Worm (Caenorhabditis elegans) whole organism, L1 larva: ENCODE measurements around the gene sqv-8.
A peak's percentile ranks its signal among the peaks of the same experiment; 100 is the strongest.

Experiments used
- C04F5.9 ChIP-seq: sonication (generic microtip); optimal IDR thresholded peaks from 2 replicates; lab custom pipeline; 2016; ENCODE audit warnings: missing genetic modification characterization, missing compliant biosample characterization
- C16A3.4 ChIP-seq: fragments of 150-350 bp; optimal IDR thresholded peaks from 2 replicates; lab custom pipeline; 2014; ENCODE audit warnings: missing biosample characterization, missing genetic modification characterization
- C34B4.2 ChIP-seq: sonication (generic microtip); optimal IDR thresholded peaks from 2 replicates; lab custom pipeline; 2017; ENCODE audit warnings: mild to moderate bottlenecking, missing genetic modification characterization, missing compliant biosample characterization
- F16B12.6 ChIP-seq: fragments of 150-350 bp; optimal IDR thresholded peaks from 2 replicates; lab custom pipeline; 2014; ENCODE audit warnings: missing biosample characterization, missing genetic modification characterization
- aha-1 ChIP-seq: fragments of 150-350 bp; optimal IDR thresholded peaks from 2 replicates; lab custom pipeline; 2014; ENCODE audit warnings: missing biosample characterization, missing genetic modification characterization
- alr-1 ChIP-seq: fragments of 200-800 bp; sonication (Bioruptor generic); optimal IDR thresholded peaks from 2 replicates; lab custom pipeline; 2018; ENCODE audit warnings: borderline replicate concordance, mild to moderate bottlenecking, missing genetic modification characterization, missing compliant biosample characterization
- ama-1 ChIP-seq: fragments of 150-350 bp; optimal IDR thresholded peaks from 2 replicates; lab custom pipeline; 2014
- ceh-90 ChIP-seq: sonication (generic microtip); optimal IDR thresholded peaks from 2 replicates; lab custom pipeline; 2016; ENCODE audit warnings: missing genetic modification characterization, missing compliant biosample characterization
- dpl-1 ChIP-seq, 3 experiments: fragments of 150-350 bp in 2 of 3; sonication (generic microtip) in 1 of 3; optimal IDR thresholded peaks; 2 replicates each; lab custom pipeline; 2014 to 2017; ENCODE audit warnings: missing biosample characterization in 3 of 3, missing genetic modification characterization in 3 of 3, missing genetic modification reagents in 3 of 3
- dsc-1 ChIP-seq: sonication (generic microtip); optimal IDR thresholded peaks from 2 replicates; lab custom pipeline; 2016; ENCODE audit warnings: mild to moderate bottlenecking, missing genetic modification characterization, missing compliant biosample characterization
- efl-1 ChIP-seq, 4 experiments: fragments of 150-350 bp; optimal IDR thresholded peaks in 3 of 4; peaks in 1 of 4; 1 replicate in 1 of 4; 2 replicates in 3 of 4; lab custom pipeline; 2014; ENCODE audit warnings: missing biosample characterization in 2 of 4, missing genetic modification characterization in 2 of 4, missing genetic modification reagents in 2 of 4
- egl-13 ChIP-seq: sonication (generic microtip); optimal IDR thresholded peaks from 2 replicates; lab custom pipeline; 2016; ENCODE audit warnings: missing genotype, missing genetic modification reagents, missing genetic modification characterization, missing compliant biosample characterization
- elt-2 ChIP-seq: sonication (generic microtip); optimal IDR thresholded peaks from 2 replicates; lab custom pipeline; 2016; ENCODE audit warnings: missing genetic modification characterization, mild to moderate bottlenecking, inconsistent platforms, missing compliant biosample characterization, missing genetic modification reagents
- elt-3 ChIP-seq, 6 experiments: fragments of 150-350 bp in 1 of 6; sonication (generic microtip); optimal IDR thresholded peaks; 2 replicates each; lab custom pipeline; 2017 to 2018; ENCODE audit warnings: missing biosample characterization in 6 of 6, missing genetic modification characterization in 6 of 6, inconsistent platforms in 1 of 6
- ets-5 ChIP-seq: fragments of 200-800 bp; sonication (Bioruptor generic); IDR thresholded peaks from 2 replicates; pipeline ENCODE4 v1.3.6; 2022; ENCODE audit warnings: missing genetic modification characterization, missing compliant biosample characterization
- fkh-4 ChIP-seq: sonication (generic microtip); optimal IDR thresholded peaks from 2 replicates; lab custom pipeline; 2016; ENCODE audit warnings: missing compliant biosample characterization, missing genetic modification characterization, borderline replicate concordance
- fkh-8 ChIP-seq: sonication (generic microtip); optimal IDR thresholded peaks from 2 replicates; lab custom pipeline; 2016; ENCODE audit warnings: mild to moderate bottlenecking, missing genetic modification characterization, missing compliant biosample characterization
- grh-1 ChIP-seq: fragments of 200-800 bp; sonication (Bioruptor generic); IDR thresholded peaks from 2 replicates; pipeline ENCODE4 v1.3.6; 2022; ENCODE audit warnings: missing genetic modification reagents, missing genetic modification characterization, missing compliant biosample characterization
- hlh-4 ChIP-seq: sonication (generic microtip); optimal IDR thresholded peaks from 2 replicates; lab custom pipeline; 2016; ENCODE audit warnings: mild to moderate bottlenecking, missing genetic modification characterization, missing compliant biosample characterization
- isw-1 ChIP-seq: fragments of 200-800 bp; sonication (Bioruptor generic); IDR thresholded peaks from 2 replicates; pipeline ENCODE4 v1.3.6; 2022; ENCODE audit warnings: missing genetic modification characterization, missing compliant biosample characterization
- jun-1 ChIP-seq: fragments of 150-350 bp; optimal IDR thresholded peaks from 2 replicates; lab custom pipeline; 2014; ENCODE audit warnings: missing biosample characterization, missing genetic modification reagents, missing genetic modification characterization
- lin-13 ChIP-seq: fragments of 150-350 bp; optimal IDR thresholded peaks from 2 replicates; lab custom pipeline; 2014; ENCODE audit warnings: missing biosample characterization, missing genetic modification reagents, missing genetic modification characterization
- lin-15B ChIP-seq: fragments of 150-350 bp; sonication (generic microtip); optimal IDR thresholded peaks from 3 replicates; lab custom pipeline; 2014; ENCODE audit warnings: missing biosample characterization, missing genetic modification characterization
- lin-35 ChIP-seq, 2 experiments: fragments of 150-350 bp; optimal IDR thresholded peaks; 2 replicates each; lab custom pipeline; 2014; ENCODE audit warnings: missing biosample characterization in 2 of 2, missing genetic modification characterization in 2 of 2, missing genetic modification reagents in 2 of 2
- lin-39 ChIP-seq: fragments of 150-350 bp; optimal IDR thresholded peaks from 2 replicates; lab custom pipeline; 2014; ENCODE audit warnings: missing biosample characterization, missing genetic modification reagents, missing genetic modification characterization
- lsy-2 ChIP-seq, 2 experiments: fragments of 150-350 bp; optimal IDR thresholded peaks; 2 replicates each; lab custom pipeline; 2014; ENCODE audit warnings: missing biosample characterization in 2 of 2, missing genetic modification characterization in 2 of 2
- mdl-1 ChIP-seq, 2 experiments: fragments of 150-350 bp; optimal IDR thresholded peaks; 2 replicates each; lab custom pipeline; 2014 to 2017; ENCODE audit warnings: missing biosample characterization in 2 of 2, missing genetic modification characterization in 2 of 2, inconsistent platforms in 1 of 2
- nhr-11 ChIP-seq: fragments of 150-350 bp; optimal IDR thresholded peaks from 2 replicates; lab custom pipeline; 2014; ENCODE audit warnings: missing biosample characterization, missing genetic modification characterization
- nhr-19 ChIP-seq: fragments of 200-800 bp; sonication (Bioruptor generic); conservative IDR thresholded peaks from 2 replicates; pipeline ENCODE4 v1.3.6; 2022; ENCODE audit warnings: missing genetic modification characterization, missing compliant biosample characterization
- nhr-237 ChIP-seq: fragments of 150-350 bp; optimal IDR thresholded peaks from 2 replicates; lab custom pipeline; 2014; ENCODE audit warnings: missing biosample characterization, missing genetic modification characterization
- nhr-28 ChIP-seq: fragments of 150-350 bp; optimal IDR thresholded peaks from 2 replicates; lab custom pipeline; 2014; ENCODE audit warnings: missing biosample characterization, missing genetic modification characterization
- nhr-47 ChIP-seq: sonication (generic microtip); optimal IDR thresholded peaks from 2 replicates; lab custom pipeline; 2016; ENCODE audit warnings: mild to moderate bottlenecking, missing genetic modification characterization, moderate library complexity, missing compliant biosample characterization
- nhr-71 ChIP-seq: sonication (generic microtip); optimal IDR thresholded peaks from 2 replicates; lab custom pipeline; 2016; ENCODE audit warnings: mild to moderate bottlenecking, missing genetic modification characterization, moderate library complexity, missing compliant biosample characterization
- nhr-84 ChIP-seq: sonication (generic microtip); optimal IDR thresholded peaks from 2 replicates; lab custom pipeline; 2017; ENCODE audit warnings: missing biosample characterization, missing genetic modification characterization
- nhr-85 ChIP-seq: sonication (generic microtip); peaks from one replicate; lab custom pipeline; 2016; ENCODE audit warnings: missing genetic modification characterization, inconsistent platforms, missing compliant biosample characterization
- nhr-90 ChIP-seq: sonication (generic microtip); optimal IDR thresholded peaks from 2 replicates; lab custom pipeline; 2016; ENCODE audit warnings: mild to moderate bottlenecking, missing genetic modification characterization, missing compliant biosample characterization; ENCODE audit not compliant: poor library complexity
- pag-3 ChIP-seq: sonication (generic microtip); optimal IDR thresholded peaks from 2 replicates; lab custom pipeline; 2017; ENCODE audit warnings: missing genetic modification characterization, mild to moderate bottlenecking, missing compliant biosample characterization, antibody characterized with exemption, borderline replicate concordance; ENCODE audit not compliant: insufficient read depth
- pax-3 ChIP-seq: fragments of 200-800 bp; sonication (Bioruptor generic); optimal IDR thresholded peaks from 2 replicates; lab custom pipeline; 2018; ENCODE audit warnings: mild to moderate bottlenecking, missing genetic modification characterization, moderate library complexity, missing compliant biosample characterization
- rnt-1 ChIP-seq: sonication (generic microtip); optimal IDR thresholded peaks from 2 replicates; lab custom pipeline; 2016; ENCODE audit warnings: mild to moderate bottlenecking, missing genetic modification characterization, moderate library complexity, missing compliant biosample characterization
- skn-1 ChIP-seq: fragments of 150-350 bp; optimal IDR thresholded peaks from 2 replicates; lab custom pipeline; 2014; ENCODE audit warnings: missing biosample characterization, missing genetic modification characterization
- snpc-4 ChIP-seq: fragments of 150-350 bp; optimal IDR thresholded peaks from 2 replicates; lab custom pipeline; 2014; ENCODE audit warnings: missing biosample characterization, missing genetic modification characterization
- sox-4 ChIP-seq: sonication (generic microtip); optimal IDR thresholded peaks from 2 replicates; lab custom pipeline; 2016; ENCODE audit warnings: missing genetic modification characterization, missing compliant biosample characterization
- sptf-1 ChIP-seq: fragments of 150-350 bp; optimal IDR thresholded peaks from 2 replicates; lab custom pipeline; 2014; ENCODE audit warnings: missing biosample characterization, missing genetic modification characterization
- sup-37 ChIP-seq: fragments of 200-800 bp; sonication (Bioruptor generic); optimal IDR thresholded peaks from 2 replicates; lab custom pipeline; 2018; ENCODE audit warnings: mild to moderate bottlenecking, missing genetic modification characterization, missing compliant biosample characterization
- swsn-7 ChIP-seq: sonication (generic microtip); optimal IDR thresholded peaks from 2 replicates; lab custom pipeline; 2016; ENCODE audit warnings: missing genetic modification characterization, missing compliant biosample characterization
- tbx-2 ChIP-seq: sonication (generic microtip); optimal IDR thresholded peaks from 2 replicates; lab custom pipeline; 2016; ENCODE audit warnings: missing genetic modification characterization, missing compliant biosample characterization
- tlp-1 ChIP-seq: fragments of 150-350 bp; optimal IDR thresholded peaks from 2 replicates; lab custom pipeline; 2014; ENCODE audit warnings: missing biosample characterization, missing genetic modification characterization
- unc-130 ChIP-seq: fragments of 150-350 bp; optimal IDR thresholded peaks from 2 replicates; lab custom pipeline; 2017; ENCODE audit warnings: missing biosample characterization, missing genetic modification characterization, inconsistent platforms
- unc-62 ChIP-seq: fragments of 150-350 bp; optimal IDR thresholded peaks from 2 replicates; lab custom pipeline; 2014; ENCODE audit warnings: missing biosample characterization, missing genetic modification reagents, missing genetic modification characterization
- xbp-1 ChIP-seq: sonication (generic microtip); optimal IDR thresholded peaks from 2 replicates; lab custom pipeline; 2016; ENCODE audit warnings: missing genetic modification characterization, missing compliant biosample characterization
- zip-4 ChIP-seq: fragments of 200-800 bp; sonication (Bioruptor generic); optimal IDR thresholded peaks from 2 replicates; lab custom pipeline; 2018; ENCODE audit warnings: mild to moderate bottlenecking, missing genetic modification characterization, moderate library complexity, missing compliant biosample characterization
- ztf-11 ChIP-seq, 2 experiments: sonication (generic microtip); optimal IDR thresholded peaks; 2 replicates each; lab custom pipeline; 2016 to 2017; ENCODE audit warnings: missing genetic modification characterization in 2 of 2, missing biosample characterization in 1 of 2, missing compliant biosample characterization in 1 of 2

sqv-8 gene

ce11 chrII:9668959-9669358, 22.2 kb downstream of the sqv-8 start, which contains the start of gene taf-8:
TSS of gene taf-8 (plus strand) at chrII:9669318.
- TF ChIP-seq sup-37 (GFP tag; lab: Kevin White, UChicago) = no peak
- peak; percentile 8 for TF ChIP-seq egl-13
- TF ChIP-seq elt-3 (tag; optimal IDR thresholded peaks at IDR 0.05; lab: Kevin White, UChicago) = peak in 1 of 6 experiments; percentile 6
- TF ChIP-seq nhr-47 (tag; lab: Kevin White, UChicago) = peak; percentile 79
- TF ChIP-seq tbx-2 (tag; lab: Kevin White, UChicago) = peak; percentile 71
- peak; percentile 52 for TF ChIP-seq dsc-1 (tag; lab: Kevin White, UChicago)
- TF ChIP-seq lin-35 (GFP tag; optimal IDR thresholded peaks at IDR 0.05; lab: Kevin White, UChicago) = peak; percentile 72 to 73
- TF ChIP-seq ama-1 (lab: Kevin White, UChicago) = no peak
- TF ChIP-seq hlh-4 = no peak
- TF ChIP-seq C16A3.4 = peak; percentile 69
- no peak for TF ChIP-seq nhr-28 (tag; lab: Kevin White, UChicago)
- TF ChIP-seq nhr-19 (GFP tag; lab: Robert Waterston, UW) = peak; percentile 74
- TF ChIP-seq snpc-4 (tag; lab: Kevin White, UChicago) = peak; percentile 33
- no peak for TF ChIP-seq ets-5 (GFP tag; lab: Robert Waterston, UW)
- TF ChIP-seq sox-4 (tag; lab: Kevin White, UChicago) = no peak
- TF ChIP-seq lin-15B (tag; lab: Kevin White, UChicago) = peak; percentile 24
- TF ChIP-seq skn-1 = peak; percentile 13
- peak; percentile 16 for TF ChIP-seq ceh-90
- TF ChIP-seq zip-4 (GFP tag; lab: Kevin White, UChicago) = no peak
- peak; percentile 33 for TF ChIP-seq isw-1 (GFP tag; lab: Robert Waterston, UW)
- no peak for TF ChIP-seq tlp-1 (tag; lab: Kevin White, UChicago)
- TF ChIP-seq alr-1 (tag; lab: Kevin White, UChicago) = no peak
- TF ChIP-seq elt-2 (tag; lab: Kevin White, UChicago) = no peak
- TF ChIP-seq lin-13 (GFP tag; lab: Kevin White, UChicago) = peak; percentile 25
- TF ChIP-seq nhr-11 (tag; lab: Kevin White, UChicago) = peak; percentile 60
- peak; percentile 71 for TF ChIP-seq swsn-7
- TF ChIP-seq nhr-90 = peak; percentile 50
- peak; percentile 66 for TF ChIP-seq xbp-1 (tag; lab: Kevin White, UChicago)
- peak; percentile 23 for TF ChIP-seq unc-130
- peak; percentile 62 for TF ChIP-seq rnt-1 (tag; lab: Kevin White, UChicago)
- TF ChIP-seq nhr-84 (tag; lab: Kevin White, UChicago) = no peak
- peak; percentile 76 for TF ChIP-seq nhr-71 (tag; lab: Kevin White, UChicago)
- no peak for TF ChIP-seq pax-3 (tag; lab: Kevin White, UChicago)
- peak in 1 of 2 experiments; percentile 34 for TF ChIP-seq ztf-11 (tag; optimal IDR thresholded peaks at IDR 0.05; lab: Kevin White, UChicago)
- no peak for TF ChIP-seq C04F5.9 (tag; lab: Kevin White, UChicago)
- TF ChIP-seq C34B4.2 (tag; lab: Kevin White, UChicago) = no peak
- TF ChIP-seq pag-3 (tag; lab: Kevin White, UChicago) = no peak
- peak; percentile 54 for TF ChIP-seq fkh-8 (tag; lab: Kevin White, UChicago)
- no peak for TF ChIP-seq mdl-1 (tag; optimal IDR thresholded peaks at IDR 0.05; lab: Kevin White, UChicago)
- peak; percentile 84 for TF ChIP-seq nhr-85 (tag; lab: Kevin White, UChicago)
- peak; percentile 57 for TF ChIP-seq lin-39
- TF ChIP-seq aha-1 (tag; lab: Kevin White, UChicago) = no peak
- TF ChIP-seq efl-1 (optimal IDR thresholded peaks at IDR 0.05; lab: Kevin White, UChicago) = peak; percentile 60 to 76
- peak; percentile 65 to 97 for TF ChIP-seq efl-1 (GFP tag; optimal IDR thresholded peaks at IDR 0.05 in 1 of 2; lab: Kevin White, UChicago)
- peak; percentile 31 for TF ChIP-seq F16B12.6 (tag; lab: Kevin White, UChicago)
- TF ChIP-seq dpl-1 (GFP tag; optimal IDR thresholded peaks at IDR 0.05; lab: Kevin White, UChicago) = peak; percentile 41 to 70 (median 69)
- no peak for TF ChIP-seq sptf-1 (tag; lab: Kevin White, UChicago)
- TF ChIP-seq jun-1 (tag; lab: Kevin White, UChicago) = no peak
- TF ChIP-seq unc-62 (GFP tag; lab: Kevin White, UChicago) = no peak
- no peak for TF ChIP-seq fkh-4 (tag; lab: Kevin White, UChicago)
- no peak for TF ChIP-seq nhr-237
- TF ChIP-seq grh-1 (GFP tag; lab: Robert Waterston, UW) = no peak
- peak; percentile 82 to 83 for TF ChIP-seq lsy-2 (tag; optimal IDR thresholded peaks at IDR 0.05; lab: Kevin White, UChicago)
